Fruit fly (Drosophila melanogaster) whole organism, wandering third instar larva: ENCODE results near the gene tal-AA.

Experiments
- Abd-B ChIP-seq: fragments of >200 bp; optimal IDR thresholded peaks from 2 replicates; lab custom pipeline; 2017; ENCODE audit warnings: missing biosample characterization, missing genetic modification characterization
- CG32264 ChIP-seq: fragments of 200-800 bp; sonication (Bioruptor generic); optimal IDR thresholded peaks from 2 replicates; lab custom pipeline; 2016; ENCODE audit warnings: missing biosample characterization, missing genetic modification characterization
- CG9705 ChIP-seq: fragments of 200-800 bp; sonication (Bioruptor generic); optimal IDR thresholded peaks from 2 replicates; lab custom pipeline; 2018; ENCODE audit warnings: missing biosample characterization, mild to moderate bottlenecking, missing genetic modification characterization
- CrebA ChIP-seq: fragments of 200-800 bp; sonication (Bioruptor generic); optimal IDR thresholded peaks from 2 replicates; lab custom pipeline; 2016; ENCODE audit warnings: missing biosample characterization, mild to moderate bottlenecking, missing genetic modification characterization, borderline replicate concordance
- Dfd ChIP-seq: fragments of >200 bp; optimal IDR thresholded peaks from 2 replicates; lab custom pipeline; 2017; ENCODE audit warnings: missing biosample characterization, missing genetic modification characterization
- Dif ChIP-seq: fragments of 200-275, 200-300 bp; sonication (Bioruptor generic); optimal IDR thresholded peaks from 2 replicates; lab custom pipeline; 2018; ENCODE audit warnings: missing biosample characterization, missing genetic modification characterization; ENCODE audit not compliant: partially characterized antibody
- GATAd ChIP-seq: sonication (Bioruptor generic); optimal IDR thresholded peaks from 2 replicates; lab custom pipeline; 2016; ENCODE audit warnings: missing biosample characterization, missing genetic modification characterization
- HLH106 ChIP-seq: fragments of 200-800 bp; optimal IDR thresholded peaks from 3 replicates; lab custom pipeline; 2019; ENCODE audit warnings: missing biosample characterization, mild to moderate bottlenecking, missing genetic modification characterization, moderate library complexity
- Hnf4 ChIP-seq: fragments of 200-800 bp; sonication (Bioruptor generic); optimal IDR thresholded peaks from 2 replicates; lab custom pipeline; 2016; ENCODE audit warnings: missing biosample characterization, mild to moderate bottlenecking, missing genetic modification characterization
- Hr78 ChIP-seq: fragments of >200 bp; optimal IDR thresholded peaks from 2 replicates; lab custom pipeline; 2017; ENCODE audit warnings: missing biosample characterization, missing genetic modification characterization
- Hr83 ChIP-seq: fragments of 200-300 bp; sonication (Bioruptor generic); optimal IDR thresholded peaks from 2 replicates; lab custom pipeline; 2016; ENCODE audit warnings: missing biosample characterization, mild to moderate bottlenecking, missing genetic modification characterization, moderate library complexity; ENCODE audit not compliant: poor library complexity, severe bottlenecking
- Jra ChIP-seq: sonication (Bioruptor generic); optimal IDR thresholded peaks from 2 replicates; lab custom pipeline; 2016; ENCODE audit warnings: missing biosample characterization, missing genetic modification characterization
- Mio ChIP-seq: sonication (Bioruptor generic); optimal IDR thresholded peaks from 2 replicates; lab custom pipeline; 2016; ENCODE audit warnings: missing biosample characterization, missing genetic modification characterization
- Myc ChIP-seq: fragments of >200 bp; optimal IDR thresholded peaks from 2 replicates; lab custom pipeline; 2017
- N ChIP-seq: fragments of >200 bp; optimal IDR thresholded peaks from 2 replicates; lab custom pipeline; 2018; ENCODE audit warnings: missing biosample characterization, missing external identifiers, missing genetic modification characterization
- OdsH ChIP-seq: fragments of 200-800 bp; sonication (Bioruptor generic); optimal IDR thresholded peaks from 2 replicates; lab custom pipeline; 2016; ENCODE audit warnings: missing biosample characterization, mild to moderate bottlenecking, missing genetic modification characterization
- Rel ChIP-seq, 2 experiments: fragments of 200-800 bp; sonication (Bioruptor generic) in 1 of 2; optimal IDR thresholded peaks; 2 replicates in 1 of 2; 3 replicates in 1 of 2; lab custom pipeline; 2016 to 2019; ENCODE audit warnings: mild to moderate bottlenecking in 2 of 2, missing biosample characterization in 2 of 2, missing genetic modification characterization in 2 of 2, moderate library complexity in 1 of 2
- Sp1 ChIP-seq: fragments of 200-800 bp; sonication (Bioruptor generic); optimal IDR thresholded peaks from 3 replicates; lab custom pipeline; 2019; ENCODE audit warnings: missing biosample characterization, mild to moderate bottlenecking, missing genetic modification characterization, moderate library complexity
- Vsx2 ChIP-seq: fragments of 200-300, 225-300 bp; sonication (Bioruptor generic); optimal IDR thresholded peaks from 2 replicates; lab custom pipeline; 2018; ENCODE audit warnings: missing biosample characterization, missing genetic modification characterization; ENCODE audit not compliant: partially characterized antibody
- br ChIP-seq: fragments of 200-800 bp; sonication (Bioruptor generic); optimal IDR thresholded peaks from 2 replicates; lab custom pipeline; 2016; ENCODE audit warnings: missing biosample characterization, missing genetic modification characterization
- brk ChIP-seq: fragments of 200-800 bp; sonication (Bioruptor generic); optimal IDR thresholded peaks from 2 replicates; lab custom pipeline; 2016; ENCODE audit warnings: missing biosample characterization, mild to moderate bottlenecking, missing genetic modification characterization
- dl ChIP-seq, 2 experiments: fragments of 175-275, 200-275 bp in 1 of 2; fragments of 200-275 bp in 1 of 2; sonication (Bioruptor generic); optimal IDR thresholded peaks; lab custom pipeline; 2018; ENCODE audit warnings: mild to moderate bottlenecking in 2 of 2, missing biosample characterization in 2 of 2, missing genetic modification characterization in 2 of 2, moderate library complexity in 2 of 2; ENCODE audit not compliant: partially characterized antibody in 2 of 2, insufficient read depth in 1 of 2
- dmrt93B ChIP-seq: fragments of 200-800 bp; sonication (Bioruptor generic); optimal IDR thresholded peaks from 2 replicates; lab custom pipeline; 2018; ENCODE audit warnings: missing biosample characterization, mild to moderate bottlenecking, missing genetic modification characterization
- dsf ChIP-seq: sonication (Bioruptor generic); optimal IDR thresholded peaks from 2 replicates; lab custom pipeline; 2016; ENCODE audit warnings: missing biosample characterization, missing genetic modification characterization, borderline replicate concordance
- ey ChIP-seq: fragments of 200-800 bp; sonication (Bioruptor generic); optimal IDR thresholded peaks from 2 replicates; lab custom pipeline; 2016; ENCODE audit warnings: missing biosample characterization, missing genetic modification characterization
- foxo ChIP-seq, 2 experiments: fragments of 200-800 bp; sonication (Bioruptor generic); optimal IDR thresholded peaks; 2 replicates in 1 of 2; 3 replicates in 1 of 2; lab custom pipeline; 2016 to 2017; ENCODE audit warnings: missing biosample characterization in 2 of 2, missing genetic modification characterization in 2 of 2
- fru ChIP-seq: fragments of 200-800 bp; sonication (Bioruptor generic); optimal IDR thresholded peaks from 3 replicates; lab custom pipeline; 2016; ENCODE audit warnings: missing biosample characterization, mild to moderate bottlenecking, missing genetic modification characterization
- h ChIP-seq: fragments of 200-800 bp; sonication (Bioruptor generic); optimal IDR thresholded peaks from 3 replicates; lab custom pipeline; 2016; ENCODE audit warnings: missing biosample characterization, mild to moderate bottlenecking, missing genetic modification characterization
- jim ChIP-seq: fragments of 175-275, 200-325 bp; sonication (Bioruptor generic); optimal IDR thresholded peaks from 2 replicates; lab custom pipeline; 2016; ENCODE audit warnings: missing biosample characterization, mild to moderate bottlenecking, missing genetic modification characterization
- lola ChIP-seq: fragments of >200 bp; optimal IDR thresholded peaks from 2 replicates; lab custom pipeline; 2017; ENCODE audit warnings: missing biosample characterization, missing genetic modification characterization
- pan ChIP-seq: fragments of >200 bp; optimal IDR thresholded peaks from 2 replicates; lab custom pipeline; 2017
- psq ChIP-seq: fragments of 200-800 bp; sonication (Bioruptor generic); optimal IDR thresholded peaks from 3 replicates; lab custom pipeline; 2017; ENCODE audit warnings: missing biosample characterization, mild to moderate bottlenecking, missing genetic modification characterization, moderate library complexity
- rgr ChIP-seq: fragments of 200-800 bp; sonication (Bioruptor generic); optimal IDR thresholded peaks from 3 replicates; lab custom pipeline; 2016; ENCODE audit warnings: missing biosample characterization, mild to moderate bottlenecking, missing genetic modification characterization
- sage ChIP-seq: fragments of 200-800 bp; sonication (Bioruptor generic); optimal IDR thresholded peaks from 2 replicates; lab custom pipeline; 2016; ENCODE audit warnings: missing biosample characterization, mild to moderate bottlenecking, missing genetic modification characterization
- sv ChIP-seq: fragments of 200-800 bp; sonication (Bioruptor generic); optimal IDR thresholded peaks from 3 replicates; lab custom pipeline; 2016; ENCODE audit warnings: missing biosample characterization, missing genetic modification characterization
- tai ChIP-seq: sonication (Bioruptor generic); optimal IDR thresholded peaks from 2 replicates; lab custom pipeline; 2016; ENCODE audit warnings: missing biosample characterization, missing genetic modification characterization
- usp ChIP-seq: fragments of >200 bp; optimal IDR thresholded peaks from 2 replicates; lab custom pipeline; 2017; ENCODE audit warnings: missing biosample characterization, missing genetic modification characterization
- woc ChIP-seq: sonication (Bioruptor generic); optimal IDR thresholded peaks from 2 replicates; lab custom pipeline; 2016; ENCODE audit warnings: missing biosample characterization, mild to moderate bottlenecking, missing genetic modification characterization

Gene tal-AA

dm6 chr3R:13827953-13828922, 15.3 kb downstream of the tal-AA start, which contains the start of gene Mst87F:
TSS of gene Mst87F (minus strand) at chr3R:13828008.
- no peak for TF ChIP-seq Hr83 (GFP tag; lab: Kevin White, UChicago)
- TF ChIP-seq Rel (GFP tag; optimal IDR thresholded peaks at IDR 0.05; lab: Kevin White, UChicago): no peak
- TF ChIP-seq Rel (tag; optimal IDR thresholded peaks at IDR 0.05; lab: Kevin White, UChicago): peak; percentile 29
- TF ChIP-seq, all 38 proteins: peak for 1

- TF ChIP-seq Sp1 (GFP tag; lab: Kevin White, UChicago) (no peak), Abd-B (no peak), HLH106 (tag; lab: Kevin White, UChicago) (no peak), Myc (no peak), dl (GFP tag; optimal IDR thresholded peaks at IDR 0.05; lab: Kevin White, UChicago; ENCODE audit: insufficient read depth in 1 of 2, partially characterized antibody in 2 of 2) (no peak), foxo (GFP tag; optimal IDR thresholded peaks at IDR 0.05; lab: Kevin White, UChicago) (no peak), brk (GFP tag; lab: Kevin White, UChicago) (no peak), pan (lab: Kevin White, UChicago) (no peak), usp (GFP tag; lab: Kevin White, UChicago) (no peak)
Measured at dm6 chr3R:13831042-13831441, 18.1 kb downstream of the tal-AA start.

- no peak for TF ChIP-seq Vsx2 (GFP tag; lab: Kevin White, UChicago)
- TF ChIP-seq dl (GFP tag; optimal IDR thresholded peaks at IDR 0.05; lab: Kevin White, UChicago; ENCODE audit: insufficient read depth in 1 of 2, partially characterized antibody in 2 of 2): no peak
- no peak for TF ChIP-seq CrebA (GFP tag; lab: Kevin White, UChicago)
- TF ChIP-seq Hr83 (GFP tag; lab: Kevin White, UChicago): no peak
- TF ChIP-seq Abd-B: no peak
- no peak for TF ChIP-seq Jra (GFP tag; lab: Kevin White, UChicago)
- no peak for TF ChIP-seq Mio (GFP tag; lab: Kevin White, UChicago)
- TF ChIP-seq lola (GFP tag; lab: Kevin White, UChicago): no peak
- no peak for TF ChIP-seq sv (GFP tag; lab: Kevin White, UChicago)
- no peak for TF ChIP-seq tai
- peak; percentile 79 for TF ChIP-seq psq
- no peak for TF ChIP-seq Dfd (GFP tag; lab: Kevin White, UChicago)
- TF ChIP-seq CG9705 (GFP tag; lab: Kevin White, UChicago): no peak
- no peak for TF ChIP-seq Myc
- TF ChIP-seq dsf (GFP tag; lab: Kevin White, UChicago): no peak
- TF ChIP-seq pan (lab: Kevin White, UChicago): no peak
- peak; percentile 67 for TF ChIP-seq h (GFP tag; lab: Kevin White, UChicago)
- peak; percentile 22 for TF ChIP-seq br (GFP tag; lab: Kevin White, UChicago)
- TF ChIP-seq Hr78: no peak
- TF ChIP-seq Hnf4: peak; percentile 58
- no peak for TF ChIP-seq jim (GFP tag; lab: Kevin White, UChicago)
- TF ChIP-seq Dif (GFP tag; lab: Kevin White, UChicago): no peak
- TF ChIP-seq usp (GFP tag; lab: Kevin White, UChicago): no peak
- no peak for TF ChIP-seq CG32264
- TF ChIP-seq fru: peak; percentile 69
- no peak for TF ChIP-seq woc (GFP tag; lab: Kevin White, UChicago)
- TF ChIP-seq rgr: peak; percentile 68
- peak; percentile 85 for TF ChIP-seq Sp1 (GFP tag; lab: Kevin White, UChicago)
- TF ChIP-seq brk (GFP tag; lab: Kevin White, UChicago): peak; percentile 12
- TF ChIP-seq OdsH (GFP tag; lab: Kevin White, UChicago): peak; percentile 74
- TF ChIP-seq sage (GFP tag; lab: Kevin White, UChicago): no peak
- peak; percentile 35 for TF ChIP-seq ey (GFP tag; lab: Kevin White, UChicago)
- TF ChIP-seq foxo (GFP tag; optimal IDR thresholded peaks at IDR 0.05; lab: Kevin White, UChicago): peak in 1 of 2 experiments; percentile 75
- no peak for TF ChIP-seq dmrt93B (GFP tag; lab: Kevin White, UChicago)
- TF ChIP-seq GATAd: no peak
- TF ChIP-seq N: no peak
- TF ChIP-seq Rel (GFP tag; optimal IDR thresholded peaks at IDR 0.05; lab: Kevin White, UChicago): peak; percentile 29
- TF ChIP-seq Rel (tag; optimal IDR thresholded peaks at IDR 0.05; lab: Kevin White, UChicago): peak; percentile 64
- TF ChIP-seq HLH106 (tag; lab: Kevin White, UChicago): peak; percentile 87
Measured at dm6 chr3R:13831596-13832119, 18.7 kb downstream of the tal-AA start.
